Fruit fly (Drosophila melanogaster): ENCODE results near the gene CG13810.

dm6 chr3L:2164031-2164537, 21.6 kb upstream of the CG13810 start:
- no peak for TF ChIP-seq Sin3A (optimal IDR thresholded peaks at IDR 0.05)
- no peak for TF ChIP-seq Myc (optimal IDR thresholded peaks at IDR 0.05)
- TF ChIP-seq psq (optimal IDR thresholded peaks at IDR 0.05), result no peak
- no peak for TF ChIP-seq h (optimal IDR thresholded peaks at IDR 0.05)
- no peak for TF ChIP-seq ttk (optimal IDR thresholded peaks at IDR 0.05)

Measured in Kc167 (cell line).